Worm (Caenorhabditis elegans): ENCODE data around the gene nlp-45.

Gene nlp-45

DNA sequence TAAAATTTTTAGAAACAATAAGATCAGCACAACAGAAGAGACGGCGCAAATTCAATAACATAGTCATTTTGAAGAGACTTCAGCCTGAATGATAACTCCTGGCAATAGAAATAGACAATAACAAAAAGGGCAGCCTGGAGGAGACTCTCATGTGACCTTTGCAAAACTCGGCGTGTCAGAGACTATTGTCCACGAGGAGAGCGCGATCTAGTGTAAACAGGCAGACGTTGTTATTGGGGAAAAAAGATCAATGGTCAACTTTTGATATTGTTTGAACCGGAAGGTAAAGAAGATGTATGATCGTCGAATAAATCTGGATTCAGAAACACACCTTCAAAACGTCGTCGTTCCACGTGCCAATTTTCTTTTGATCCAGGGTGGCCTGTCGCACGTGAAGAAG, 21.9 kb downstream of the nlp-45 start:
- TF ChIP-seq hmg-4 (GFP tag; optimal IDR thresholded peaks at IDR 0.05) (no peak), tbx-37 (GFP tag; conservative IDR thresholded peaks at IDR 0.05) (no peak), ceh-36 (tag; optimal IDR thresholded peaks at IDR 0.05) (no peak), tbx-11 (GFP tag; IDR thresholded peaks at IDR 0.05) (no peak), tra-4 (tag; optimal IDR thresholded peaks at IDR 0.05) (no peak), ets-7 (tag; optimal IDR thresholded peaks at IDR 0.05) (no peak), aly-1 (tag; optimal IDR thresholded peaks at IDR 0.05) (no peak), flt-1 (GFP tag; IDR thresholded peaks at IDR 0.05) (no peak), ceh-13 (GFP tag; optimal IDR thresholded peaks at IDR 0.05) (no peak), hnd-1 (tag; optimal IDR thresholded peaks at IDR 0.05) (no peak), F13C5.2 (tag; optimal IDR thresholded peaks at IDR 0.05) (no peak), sea-1 (GFP tag; conservative IDR thresholded peaks at IDR 0.05) (no peak)

ce11 chrX:2304496-2304895, 33.6 kb downstream of the nlp-45 start:
- TF ChIP-seq tbx-11 (GFP tag; IDR thresholded peaks at IDR 0.05) (no peak), pes-1 (GFP tag; IDR thresholded peaks at IDR 0.05) (no peak), hnd-1 (tag; optimal IDR thresholded peaks at IDR 0.05) (no peak), hmg-4 (GFP tag; optimal IDR thresholded peaks at IDR 0.05) (no peak), F13C5.2 (tag; optimal IDR thresholded peaks at IDR 0.05) (no peak), ets-7 (tag; optimal IDR thresholded peaks at IDR 0.05) (no peak), scrt-1 (GFP tag; IDR thresholded peaks at IDR 0.05) (no peak), hmbx-1 (tag; optimal IDR thresholded peaks at IDR 0.05) (no peak), ama-1 (optimal IDR thresholded peaks at IDR 0.05) (no peak), ceh-13 (GFP tag; optimal IDR thresholded peaks at IDR 0.05) (no peak), ceh-36 (tag; optimal IDR thresholded peaks at IDR 0.05) (no peak), sea-1 (GFP tag; conservative IDR thresholded peaks at IDR 0.05) (no peak), tbx-37 (GFP tag; conservative IDR thresholded peaks at IDR 0.05) (no peak), tra-4 (tag; optimal IDR thresholded peaks at IDR 0.05) (no peak), aly-1 (tag; optimal IDR thresholded peaks at IDR 0.05) (no peak), flt-1 (GFP tag; IDR thresholded peaks at IDR 0.05) (no peak), B0310.2 (tag; optimal IDR thresholded peaks at IDR 0.05) (no peak)

ce11 chrX:2303253-2303652, 34.9 kb downstream of the nlp-45 start:
- TF ChIP-seq B0310.2 (tag; optimal IDR thresholded peaks at IDR 0.05) (no peak), pes-1 (GFP tag; IDR thresholded peaks at IDR 0.05) (no peak), ama-1 (optimal IDR thresholded peaks at IDR 0.05) (no peak), aly-1 (tag; optimal IDR thresholded peaks at IDR 0.05) (no peak), F13C5.2 (tag; optimal IDR thresholded peaks at IDR 0.05) (no peak), sea-1 (GFP tag; conservative IDR thresholded peaks at IDR 0.05) (no peak), tbx-37 (GFP tag; conservative IDR thresholded peaks at IDR 0.05) (no peak), hmg-4 (GFP tag; optimal IDR thresholded peaks at IDR 0.05) (no peak), hmbx-1 (tag; optimal IDR thresholded peaks at IDR 0.05) (no peak), hnd-1 (tag; optimal IDR thresholded peaks at IDR 0.05) (no peak), scrt-1 (GFP tag; IDR thresholded peaks at IDR 0.05) (no peak), tbx-11 (GFP tag; IDR thresholded peaks at IDR 0.05) (no peak), ceh-36 (tag; optimal IDR thresholded peaks at IDR 0.05) (no peak), ceh-13 (GFP tag; optimal IDR thresholded peaks at IDR 0.05) (no peak), flt-1 (GFP tag; IDR thresholded peaks at IDR 0.05) (no peak), tra-4 (tag; optimal IDR thresholded peaks at IDR 0.05) (no peak), ets-7 (tag; optimal IDR thresholded peaks at IDR 0.05) (no peak)

ce11 chrX:2302782-2303181, 35.3 kb downstream of the nlp-45 start, which contains the start of gene hum-6:
Gene hum-6, plus strand, starts transcription at chrX:2303082.
- TF ChIP-seq hnd-1 (tag; optimal IDR thresholded peaks at IDR 0.05) = no peak
- TF ChIP-seq flt-1 (GFP tag; IDR thresholded peaks at IDR 0.05) = no peak
- TF ChIP-seq hmg-4 (GFP tag; optimal IDR thresholded peaks at IDR 0.05) = no peak
- no peak for TF ChIP-seq hmbx-1 (tag; optimal IDR thresholded peaks at IDR 0.05)
- no peak for TF ChIP-seq B0310.2 (tag; optimal IDR thresholded peaks at IDR 0.05)
- TF ChIP-seq sea-1 (GFP tag; conservative IDR thresholded peaks at IDR 0.05) = no peak
- no peak for TF ChIP-seq scrt-1 (GFP tag; IDR thresholded peaks at IDR 0.05)
- TF ChIP-seq pes-1 (GFP tag; IDR thresholded peaks at IDR 0.05) = no peak
- no peak for TF ChIP-seq ceh-36 (tag; optimal IDR thresholded peaks at IDR 0.05)
- no peak for TF ChIP-seq tbx-11 (GFP tag; IDR thresholded peaks at IDR 0.05)
- TF ChIP-seq tbx-37 (GFP tag; conservative IDR thresholded peaks at IDR 0.05) = no peak
- TF ChIP-seq ama-1 (optimal IDR thresholded peaks at IDR 0.05) = no peak
- no peak for TF ChIP-seq ceh-13 (GFP tag; optimal IDR thresholded peaks at IDR 0.05)
- no peak for TF ChIP-seq aly-1 (tag; optimal IDR thresholded peaks at IDR 0.05)
- TF ChIP-seq tra-4 (tag; optimal IDR thresholded peaks at IDR 0.05) = no peak
- TF ChIP-seq ets-7 (tag; optimal IDR thresholded peaks at IDR 0.05) = no peak

ce11 chrX:2301821-2302220, 36.3 kb downstream of the nlp-45 start:
- TF ChIP-seq hmg-4 (GFP tag; optimal IDR thresholded peaks at IDR 0.05) = no peak
- no peak for TF ChIP-seq ama-1 (optimal IDR thresholded peaks at IDR 0.05)
- no peak for TF ChIP-seq scrt-1 (GFP tag; IDR thresholded peaks at IDR 0.05)
- no peak for TF ChIP-seq B0310.2 (tag; optimal IDR thresholded peaks at IDR 0.05)
- no peak for TF ChIP-seq tbx-37 (GFP tag; conservative IDR thresholded peaks at IDR 0.05)
- no peak for TF ChIP-seq ceh-36 (tag; optimal IDR thresholded peaks at IDR 0.05)
- no peak for TF ChIP-seq sea-1 (GFP tag; conservative IDR thresholded peaks at IDR 0.05)
- no peak for TF ChIP-seq flt-1 (GFP tag; IDR thresholded peaks at IDR 0.05)
- TF ChIP-seq aly-1 (tag; optimal IDR thresholded peaks at IDR 0.05) = no peak
- no peak for TF ChIP-seq hnd-1 (tag; optimal IDR thresholded peaks at IDR 0.05)
- TF ChIP-seq pes-1 (GFP tag; IDR thresholded peaks at IDR 0.05) = no peak
- TF ChIP-seq hmbx-1 (tag; optimal IDR thresholded peaks at IDR 0.05) = no peak
- no peak for TF ChIP-seq ets-7 (tag; optimal IDR thresholded peaks at IDR 0.05)
- TF ChIP-seq tra-4 (tag; optimal IDR thresholded peaks at IDR 0.05) = no peak
- TF ChIP-seq tbx-11 (GFP tag; IDR thresholded peaks at IDR 0.05) = no peak
- TF ChIP-seq F13C5.2 (tag; optimal IDR thresholded peaks at IDR 0.05) = no peak
- no peak for TF ChIP-seq ceh-13 (GFP tag; optimal IDR thresholded peaks at IDR 0.05)

ce11 chrX:2294198-2294800, 43.8 kb downstream of the nlp-45 start, which contains the start of gene T10H10.2:
Gene T10H10.2, plus strand, starts transcription at chrX:2294750.
- TF ChIP-seq B0310.2 (tag; optimal IDR thresholded peaks at IDR 0.05) = no peak
- TF ChIP-seq ceh-13 (GFP tag; optimal IDR thresholded peaks at IDR 0.05) = no peak
- TF ChIP-seq hmg-4 (GFP tag; optimal IDR thresholded peaks at IDR 0.05) = no peak
- no peak for TF ChIP-seq hmbx-1 (tag; optimal IDR thresholded peaks at IDR 0.05)
- TF ChIP-seq flt-1 (GFP tag; IDR thresholded peaks at IDR 0.05) = no peak
- TF ChIP-seq F13C5.2 (tag; optimal IDR thresholded peaks at IDR 0.05) = no peak
- TF ChIP-seq ama-1 (optimal IDR thresholded peaks at IDR 0.05) = no peak
- TF ChIP-seq aly-1 (tag; optimal IDR thresholded peaks at IDR 0.05) = no peak
- TF ChIP-seq hnd-1 (tag; optimal IDR thresholded peaks at IDR 0.05) = no peak
- TF ChIP-seq tra-4 (tag; optimal IDR thresholded peaks at IDR 0.05) = no peak
- TF ChIP-seq sea-1 (GFP tag; conservative IDR thresholded peaks at IDR 0.05) = no peak
- no peak for TF ChIP-seq ets-7 (tag; optimal IDR thresholded peaks at IDR 0.05)
- no peak for TF ChIP-seq ceh-36 (tag; optimal IDR thresholded peaks at IDR 0.05)
- no peak for TF ChIP-seq tbx-37 (GFP tag; conservative IDR thresholded peaks at IDR 0.05)
- TF ChIP-seq tbx-11 (GFP tag; IDR thresholded peaks at IDR 0.05) = no peak
- TF ChIP-seq pes-1 (GFP tag; IDR thresholded peaks at IDR 0.05) = no peak
- no peak for TF ChIP-seq scrt-1 (GFP tag; IDR thresholded peaks at IDR 0.05)

Data from whole organism, early embryonic.